Worm (Caenorhabditis elegans): ENCODE results near the gene C09G1.5.

ce11 chrX:15912841-15913240, 46.0 kb upstream of the C09G1.5 start:
- TF ChIP-seq ztf-11 (tag; optimal IDR thresholded peaks at IDR 0.05) (no peak), lsy-2 (tag; optimal IDR thresholded peaks at IDR 0.05) (no peak), nhr-28 (tag; optimal IDR thresholded peaks at IDR 0.05) (no peak), lin-32 (GFP tag; optimal IDR thresholded peaks at IDR 0.05) (no peak), unc-62 (GFP tag; optimal IDR thresholded peaks at IDR 0.05) (no peak), nhr-2 (tag; optimal IDR thresholded peaks at IDR 0.05) (no peak), zip-8 (tag; optimal IDR thresholded peaks at IDR 0.05) (no peak), nhr-12 (tag; optimal IDR thresholded peaks at IDR 0.05) (no peak), unc-39 (tag; optimal IDR thresholded peaks at IDR 0.05) (no peak)

Data from whole organism, mixed stage, embryonic.